Fruit fly (Drosophila melanogaster) ovary, adult (tissue): ENCODE data around the gene ND-75.
A peak's percentile ranks its signal among the peaks of the same experiment; 100 is the strongest.

ENCODE experiments used
- CG17801 ChIP-seq: fragments of 200-800 bp; optimal IDR thresholded peaks from 2 replicates; lab custom pipeline; 2019; ENCODE audit warnings: missing biosample characterization, mild to moderate bottlenecking, missing genetic modification characterization, moderate library complexity; ENCODE audit not compliant: partially characterized antibody

ND-75 gene

dm6 chrX:8243966-8244895, 7.3 kb downstream of the ND-75 start, which contains the start of gene sni:
sni (minus strand) TSS chrX:8244016.
- peak; percentile 17 for TF ChIP-seq CG17801 (GFP tag; lab: Kevin White, UChicago)

- no peak for TF ChIP-seq CG17801 (GFP tag; lab: Kevin White, UChicago)
Observed at dm6 chrX:8243251-8243650, 8.2 kb downstream of the ND-75 start.

dm6 chrX:8242298-8242697, 9.2 kb downstream of the ND-75 start, which contains the start of gene Trxr1:
Trxr1 (plus strand) TSS chrX:8242528.
- peak; percentile 68 for TF ChIP-seq CG17801 (GFP tag; lab: Kevin White, UChicago)

- peak; percentile 62 for TF ChIP-seq CG17801 (GFP tag; lab: Kevin White, UChicago)
Observed at dm6 chrX:8240431-8240830, 11.1 kb downstream of the ND-75 start, which contains the start of gene CG2147. CG2147 (plus strand) TSS chrX:8240684.

- peak; percentile 52 for TF ChIP-seq CG17801 (GFP tag; lab: Kevin White, UChicago)
Observed at dm6 chrX:8233915-8234565, 17.4 kb downstream of the ND-75 start.

dm6 chrX:8233167-8233566, 18.3 kb downstream of the ND-75 start:
- TF ChIP-seq CG17801 (GFP tag; lab: Kevin White, UChicago), result no peak

dm6 chrX:8231241-8232028, 20.1 kb downstream of the ND-75 start:
- TF ChIP-seq CG17801 (GFP tag; lab: Kevin White, UChicago), result peak; percentile 99

dm6 chrX:8229918-8230699, 21.4 kb downstream of the ND-75 start:
- TF ChIP-seq CG17801 (GFP tag; lab: Kevin White, UChicago), result peak; percentile 53

dm6 chrX:8227942-8228341, 23.5 kb downstream of the ND-75 start:
- no peak for TF ChIP-seq CG17801 (GFP tag; lab: Kevin White, UChicago)

dm6 chrX:8215855-8216586, 35.5 kb downstream of the ND-75 start:
- TF ChIP-seq CG17801 (GFP tag; lab: Kevin White, UChicago), result no peak

- no peak for TF ChIP-seq CG17801 (GFP tag; lab: Kevin White, UChicago)
Observed at dm6 chrX:8215094-8215854, 36.2 kb downstream of the ND-75 start.

- no peak for TF ChIP-seq CG17801 (GFP tag; lab: Kevin White, UChicago)
Observed at dm6 chrX:8214017-8214416, 37.5 kb downstream of the ND-75 start.
